Worm (Caenorhabditis elegans) whole organism, young adult: Measurements from ENCODE around the gene ubc-19.

Source experiments
- C06A6.2 ChIP-seq: fragments of 200-800 bp; sonication (Bioruptor generic); conservative IDR thresholded peaks from 2 replicates; pipeline ENCODE4 v1.3.6; 2022; ENCODE audit warnings: missing genetic modification characterization, missing compliant biosample characterization
- F22D6.2 ChIP-seq: sonication (generic microtip); optimal IDR thresholded peaks from 2 replicates; lab custom pipeline; 2016; ENCODE audit warnings: mild to moderate bottlenecking, missing genetic modification characterization, missing compliant biosample characterization
- F49E8.2 ChIP-seq: sonication (generic microtip); optimal IDR thresholded peaks from 3 replicates; lab custom pipeline; 2017; ENCODE audit warnings: missing genetic modification characterization, mild to moderate bottlenecking, missing compliant biosample characterization, antibody characterized with exemption, moderate library complexity; ENCODE audit not compliant: insufficient read depth
- F55B11.4 ChIP-seq: sonication (generic microtip); optimal IDR thresholded peaks from 2 replicates; lab custom pipeline; 2016; ENCODE audit warnings: missing compliant biosample characterization, missing genetic modification characterization, borderline replicate concordance; ENCODE audit not compliant: insufficient read depth
- Y56A3A.18 ChIP-seq: fragments of 200-800 bp; sonication (Bioruptor generic); IDR thresholded peaks from 2 replicates; pipeline ENCODE4 v1.3.6; 2022; ENCODE audit warnings: missing genetic modification reagents, missing genetic modification characterization, missing compliant biosample characterization
- Y95B8A.8 ChIP-seq: fragments of 200-800 bp; sonication (Bioruptor generic); IDR thresholded peaks from 2 replicates; pipeline ENCODE4 v1.3.6; 2022; ENCODE audit warnings: missing genetic modification reagents, missing genetic modification characterization, missing compliant biosample characterization
- aptf-2 ChIP-seq: fragments of 200-800 bp; sonication (Bioruptor generic); conservative IDR thresholded peaks from 2 replicates; pipeline ENCODE4 v1.3.6; 2022; ENCODE audit warnings: missing genetic modification reagents, missing genetic modification characterization, missing compliant biosample characterization
- aptf-3 ChIP-seq: fragments of 200-800 bp; sonication (Bioruptor generic); IDR thresholded peaks from 2 replicates; pipeline ENCODE4 v1.3.6; 2022; ENCODE audit warnings: missing genetic modification characterization, missing compliant biosample characterization
- attf-3 ChIP-seq: fragments of 200-800 bp; sonication (Bioruptor generic); conservative IDR thresholded peaks from 2 replicates; pipeline ENCODE4 v1.3.6; 2022; ENCODE audit warnings: missing genetic modification reagents, missing genetic modification characterization, missing compliant biosample characterization
- attf-5 ChIP-seq: fragments of 200-800 bp; sonication (Bioruptor generic); optimal IDR thresholded peaks from 2 replicates; lab custom pipeline; 2018; ENCODE audit warnings: mild to moderate bottlenecking, missing genetic modification characterization, missing compliant biosample characterization
- bed-1 ChIP-seq: fragments of 200-800 bp; sonication (Bioruptor generic); IDR thresholded peaks from 2 replicates; pipeline ENCODE4 v1.3.6; 2022; ENCODE audit warnings: missing genetic modification reagents, missing genetic modification characterization, missing compliant biosample characterization
- ccch-3 ChIP-seq: fragments of 200-800 bp; sonication (Bioruptor generic); optimal IDR thresholded peaks from 2 replicates; lab custom pipeline; 2018; ENCODE audit warnings: mild to moderate bottlenecking, missing genetic modification characterization, missing compliant biosample characterization
- cebp-1 ChIP-seq, 2 experiments: fragments of 200-800 bp in 1 of 2; sonication (Bioruptor generic) in 1 of 2; sonication (generic microtip) in 1 of 2; IDR thresholded peaks in 1 of 2; optimal IDR thresholded peaks in 1 of 2; 2 replicates each; pipeline versions ENCODE4 v1.3.6 to Lab custom; 2017 to 2022; ENCODE audit warnings: missing compliant biosample characterization in 2 of 2, missing genetic modification characterization in 2 of 2, mild to moderate bottlenecking in 1 of 2, missing genetic modification reagents in 1 of 2, moderate library complexity in 1 of 2
- ceh-58 ChIP-seq: fragments of 200-800 bp; sonication (Bioruptor generic); IDR thresholded peaks from 2 replicates; pipeline ENCODE4 v1.3.6; 2022; ENCODE audit warnings: missing genetic modification characterization, missing compliant biosample characterization
- die-1 ChIP-seq: sonication (generic microtip); optimal IDR thresholded peaks from 2 replicates; lab custom pipeline; 2016; ENCODE audit warnings: missing genotype, mild to moderate bottlenecking, missing genetic modification characterization, missing compliant biosample characterization
- dpff-1 ChIP-seq: sonication (generic microtip); optimal IDR thresholded peaks from 2 replicates; lab custom pipeline; 2017; ENCODE audit warnings: mild to moderate bottlenecking, missing genetic modification characterization, missing compliant biosample characterization
- dpl-1 ChIP-seq: fragments of 150-350 bp; optimal IDR thresholded peaks from 2 replicates; lab custom pipeline; 2014; ENCODE audit warnings: missing biosample characterization, missing genetic modification reagents, missing genetic modification characterization
- gei-17 ChIP-seq: fragments of 200-800 bp; sonication (Bioruptor generic); optimal IDR thresholded peaks from 2 replicates; lab custom pipeline; 2018; ENCODE audit warnings: mild to moderate bottlenecking, missing genetic modification characterization, missing compliant biosample characterization
- hmg-20 ChIP-seq: fragments of 200-800 bp; sonication (Bioruptor generic); IDR thresholded peaks from 2 replicates; pipeline ENCODE4 v1.3.6; 2022; ENCODE audit warnings: missing genetic modification reagents, missing genetic modification characterization, missing compliant biosample characterization
- hsf-1 ChIP-seq: fragments of 200-800 bp; sonication (Bioruptor generic); IDR thresholded peaks from 2 replicates; pipeline ENCODE4 v1.3.6; 2022; ENCODE audit warnings: missing genetic modification reagents, missing genetic modification characterization, missing compliant biosample characterization
- lag-1 ChIP-seq: fragments of 200-800 bp; sonication (Bioruptor generic); IDR thresholded peaks from 2 replicates; pipeline ENCODE4 v1.3.6; 2022; ENCODE audit warnings: missing genetic modification reagents, missing genetic modification characterization, missing compliant biosample characterization
- lin-26 ChIP-seq: fragments of 200-800 bp; sonication (Bioruptor generic); IDR thresholded peaks from 2 replicates; pipeline ENCODE4 v1.3.6; 2022; ENCODE audit warnings: missing genetic modification reagents, missing genetic modification characterization, missing compliant biosample characterization
- lir-1 ChIP-seq: fragments of 200-800 bp; sonication (Bioruptor generic); conservative IDR thresholded peaks from 2 replicates; pipeline ENCODE4 v1.3.6; 2022; ENCODE audit warnings: missing genetic modification reagents, missing genetic modification characterization, missing compliant biosample characterization
- lsy-27 ChIP-seq: sonication (generic microtip); optimal IDR thresholded peaks from 2 replicates; lab custom pipeline; 2017; ENCODE audit warnings: missing genetic modification characterization, mild to moderate bottlenecking, missing compliant biosample characterization, antibody characterized with exemption, missing genotype, borderline replicate concordance; ENCODE audit not compliant: insufficient read depth
- madf-8 ChIP-seq: fragments of 200-800 bp; sonication (Bioruptor generic); conservative IDR thresholded peaks from 2 replicates; pipeline ENCODE4 v1.3.6; 2022; ENCODE audit warnings: missing genetic modification reagents, missing genetic modification characterization, missing compliant biosample characterization
- mcd-1 ChIP-seq: fragments of 200-800 bp; sonication (Bioruptor generic); IDR thresholded peaks from 2 replicates; pipeline ENCODE4 v1.3.6; 2022; ENCODE audit warnings: missing genetic modification reagents, missing genetic modification characterization, missing compliant biosample characterization
- nhr-179 ChIP-seq: sonication (generic microtip); optimal IDR thresholded peaks from 2 replicates; lab custom pipeline; 2016; ENCODE audit warnings: mild to moderate bottlenecking, missing genetic modification characterization, missing compliant biosample characterization
- nhr-27 ChIP-seq: fragments of 200-800 bp; sonication (Bioruptor generic); optimal IDR thresholded peaks from 2 replicates; lab custom pipeline; 2018; ENCODE audit warnings: mild to moderate bottlenecking, missing genetic modification characterization, moderate library complexity, missing compliant biosample characterization
- nhr-80 ChIP-seq: sonication (generic microtip); optimal IDR thresholded peaks from 2 replicates; lab custom pipeline; 2016; ENCODE audit warnings: missing genetic modification characterization, missing compliant biosample characterization
- rec-8 ChIP-seq, 2 experiments: sonication (generic microtip); optimal IDR thresholded peaks; 2 replicates each; lab custom pipeline; 2016; ENCODE audit warnings: mild to moderate bottlenecking in 2 of 2, missing genetic modification characterization in 2 of 2, missing genetic modification reagents in 2 of 2, missing genotype in 2 of 2, missing biosample characterization in 1 of 2, missing compliant biosample characterization in 1 of 2, moderate library complexity in 1 of 2
- somi-1 ChIP-seq: fragments of 200-800 bp; sonication (Bioruptor generic); optimal IDR thresholded peaks from 2 replicates; lab custom pipeline; 2018; ENCODE audit warnings: mild to moderate bottlenecking, missing genetic modification characterization, missing compliant biosample characterization
- tbp1 ChIP-seq: fragments of 200-800 bp; sonication (Bioruptor generic); optimal IDR thresholded peaks from 2 replicates; lab custom pipeline; 2018; ENCODE audit warnings: mild to moderate bottlenecking, missing genetic modification characterization, missing compliant biosample characterization
- tbx-9 ChIP-seq: sonication (generic microtip); optimal IDR thresholded peaks from 2 replicates; lab custom pipeline; 2016; ENCODE audit warnings: borderline replicate concordance, missing genetic modification characterization, inconsistent platforms, missing compliant biosample characterization
- unc-130 ChIP-seq: sonication (generic microtip); optimal IDR thresholded peaks from 2 replicates; lab custom pipeline; 2016; ENCODE audit warnings: missing genetic modification reagents, missing genetic modification characterization, missing compliant biosample characterization
- unc-62 ChIP-seq: fragments of 150-350 bp; optimal IDR thresholded peaks from 2 replicates; lab custom pipeline; 2014; ENCODE audit warnings: missing biosample characterization, missing genetic modification reagents, missing genetic modification characterization
- xnd-1 ChIP-seq: sonication (generic microtip); optimal IDR thresholded peaks from 2 replicates; lab custom pipeline; 2016; ENCODE audit warnings: missing genotype, missing genetic modification reagents, missing genetic modification characterization, missing compliant biosample characterization
- zfh-2 ChIP-seq: fragments of 200-800 bp; sonication (Bioruptor generic); conservative IDR thresholded peaks from 2 replicates; pipeline ENCODE4 v1.3.6; 2022; ENCODE audit warnings: missing genetic modification reagents, missing genetic modification characterization, missing compliant biosample characterization
- ztf-22 ChIP-seq: fragments of 200-800 bp; sonication (Bioruptor generic); optimal IDR thresholded peaks from 2 replicates; lab custom pipeline; 2018; ENCODE audit warnings: mild to moderate bottlenecking, missing genetic modification characterization, moderate library complexity, missing compliant biosample characterization
- ztf-26 ChIP-seq: sonication (generic microtip); optimal IDR thresholded peaks from 2 replicates; lab custom pipeline; 2017; ENCODE audit warnings: missing genetic modification characterization, missing compliant biosample characterization

ubc-19 gene

DNA sequence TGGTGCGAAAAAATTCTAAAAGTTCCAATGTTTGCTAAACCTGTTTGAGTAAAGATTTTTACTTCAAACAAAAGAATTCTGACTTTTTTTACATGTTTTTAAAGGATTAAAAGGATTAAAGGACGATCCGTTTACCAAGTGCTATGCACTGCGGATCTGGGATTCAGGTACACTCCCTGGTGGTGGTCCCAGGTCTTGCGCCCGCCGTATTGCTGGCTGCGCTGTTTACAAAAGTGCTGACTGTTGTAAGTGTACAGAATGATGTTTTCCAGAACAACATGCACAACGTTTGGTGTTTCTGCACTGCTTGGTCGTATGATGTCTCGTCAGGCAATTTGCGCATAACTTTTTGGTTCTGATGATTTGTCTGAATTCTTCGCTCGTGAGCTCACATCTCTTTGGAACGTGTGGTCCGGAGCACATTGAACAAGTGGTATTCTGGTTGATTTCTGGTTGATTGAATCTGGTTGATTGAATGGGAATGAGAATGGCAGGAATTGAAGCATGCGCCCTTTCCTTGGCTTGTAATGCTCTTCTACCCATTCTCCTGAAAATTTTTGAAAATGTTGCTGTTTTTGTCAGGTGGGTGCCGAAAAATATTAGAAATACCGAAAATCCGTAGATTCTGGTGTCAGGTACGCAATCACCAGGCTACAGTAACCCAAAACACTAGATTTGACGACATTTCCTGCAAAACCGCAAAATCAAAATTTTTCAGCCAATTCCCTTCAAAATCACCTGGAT lies 15.9 kb upstream of the ubc-19 start (continued):
- TF ChIP-seq cebp-1 (GFP tag; IDR thresholded peaks at IDR 0.05; lab: Robert Waterston, UW): no peak
- no peak for TF ChIP-seq cebp-1 (tag; optimal IDR thresholded peaks at IDR 0.05; lab: Kevin White, UChicago)
- TF ChIP-seq madf-8: no peak
- no peak for TF ChIP-seq lsy-27 (tag; lab: Kevin White, UChicago)
- no peak for TF ChIP-seq xnd-1 (tag; lab: Kevin White, UChicago)
- 0 out of 2 replicates have a peak, but pooled peaks have one; percentile 37 for TF ChIP-seq bed-1
- peak; percentile 88 for TF ChIP-seq ceh-58 (GFP tag; lab: Robert Waterston, UW)
- TF ChIP-seq hsf-1 (GFP tag; lab: Robert Waterston, UW): no peak
- TF ChIP-seq somi-1 (GFP tag; lab: Kevin White, UChicago): peak; percentile 20
- TF ChIP-seq aptf-3 (GFP tag; lab: Robert Waterston, UW): peak; percentile 56; the same call in 1 of the 2 replicates
- no peak for TF ChIP-seq Y56A3A.18 (GFP tag; lab: Robert Waterston, UW)
- no peak for TF ChIP-seq tbx-9 (tag; lab: Kevin White, UChicago)
- TF ChIP-seq nhr-27: no peak
- 0 out of 2 replicates have a peak, but pooled peaks have one; percentile 35 for TF ChIP-seq mcd-1 (GFP tag; lab: Robert Waterston, UW)
- no peak for TF ChIP-seq F22D6.2 (tag; lab: Kevin White, UChicago)
- no peak for TF ChIP-seq lin-26 (GFP tag; lab: Robert Waterston, UW)
- TF ChIP-seq hmg-20 (GFP tag; lab: Robert Waterston, UW): no peak
- no peak for TF ChIP-seq ccch-3 (GFP tag; lab: Kevin White, UChicago)
- TF ChIP-seq dpl-1 (GFP tag; lab: Kevin White, UChicago): no peak
- no peak for TF ChIP-seq dpff-1 (tag; lab: Kevin White, UChicago)
- TF ChIP-seq aptf-2 (GFP tag; lab: Robert Waterston, UW): no peak
- TF ChIP-seq unc-130 (GFP tag; lab: Kevin White, UChicago): no peak
- TF ChIP-seq lag-1 (GFP tag; lab: Robert Waterston, UW): 0 out of 2 replicates have a peak, but pooled peaks have one; percentile 39
- TF ChIP-seq C06A6.2 (GFP tag; lab: Robert Waterston, UW): no peak
- TF ChIP-seq F55B11.4 (tag; lab: Kevin White, UChicago): no peak
- no peak for TF ChIP-seq ztf-22
- TF ChIP-seq ztf-26 (tag; lab: Kevin White, UChicago): no peak
- no peak for TF ChIP-seq lir-1 (GFP tag; lab: Robert Waterston, UW)
- TF ChIP-seq attf-5 (GFP tag; lab: Kevin White, UChicago): no peak
- no peak for TF ChIP-seq unc-62 (GFP tag; lab: Kevin White, UChicago)
- no peak for TF ChIP-seq F49E8.2 (tag; lab: Kevin White, UChicago)
- no peak for TF ChIP-seq Y95B8A.8 (GFP tag; lab: Robert Waterston, UW)

DNA sequence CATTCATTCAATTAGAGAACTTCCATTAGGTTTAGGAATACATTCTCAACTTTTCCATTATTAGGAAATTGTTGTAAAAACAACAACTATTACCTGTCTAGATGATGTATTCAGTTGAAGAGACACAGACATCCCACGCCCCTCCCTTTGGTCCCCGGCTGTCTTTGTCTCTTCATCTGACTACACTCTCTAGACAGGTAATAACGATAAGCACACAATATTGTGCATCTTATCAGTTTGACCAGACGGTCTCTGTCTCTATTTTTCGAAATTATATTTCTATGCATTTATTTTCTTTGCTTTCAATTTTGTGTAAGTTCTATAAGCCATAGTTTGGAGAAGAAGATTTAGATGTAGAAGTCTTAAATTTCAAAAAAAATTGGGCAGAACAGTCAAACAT lies 11.7 kb upstream of the ubc-19 start, which contains the start of gene Y69H2.9:
TSS of gene Y69H2.9 (plus strand) at position 233 of the 400 bp plus-strand sequence.
- TF ChIP-seq die-1: no peak
- no peak for TF ChIP-seq zfh-2
- no peak for TF ChIP-seq gei-17 (GFP tag; lab: Kevin White, UChicago)
- peak; percentile 78 for TF ChIP-seq nhr-80 (tag; lab: Kevin White, UChicago)
- no peak for TF ChIP-seq nhr-179 (tag; lab: Kevin White, UChicago)
- TF ChIP-seq rec-8 (tag; optimal IDR thresholded peaks at IDR 0.05; lab: Kevin White, UChicago): no peak
- TF ChIP-seq attf-3: 0 out of 2 replicates have a peak, but pooled peaks have one; percentile 22
- no peak for TF ChIP-seq bed-1
- no peak for TF ChIP-seq tbp1
